Fruit fly (Drosophila melanogaster) whole organism, prepupa: ENCODE measurements around the gene beg.

Experiments
- Blimp-1 ChIP-seq: fragments of 200-800 bp; sonication (Bioruptor generic); optimal IDR thresholded peaks from 3 replicates; lab custom pipeline; 2017; ENCODE audit warnings: missing biosample characterization, missing genetic modification characterization, mild to moderate bottlenecking, moderate library complexity, missing genetic modification reagents
- CG10669 ChIP-seq: fragments of 200-800 bp; sonication (Bioruptor generic); optimal IDR thresholded peaks from 3 replicates; lab custom pipeline; 2018; ENCODE audit warnings: missing biosample characterization, mild to moderate bottlenecking, missing genetic modification characterization, moderate library complexity
- CG11762 ChIP-seq: fragments of 200-800 bp; sonication (Bioruptor generic); optimal IDR thresholded peaks from 3 replicates; lab custom pipeline; 2016; ENCODE audit warnings: missing biosample characterization, missing genetic modification characterization; ENCODE audit not compliant: insufficient read depth
- CG11902 ChIP-seq: fragments of 200-800 bp; sonication (Bioruptor generic); optimal IDR thresholded peaks from 3 replicates; lab custom pipeline; 2016; ENCODE audit warnings: missing biosample characterization, missing genetic modification characterization
- CG15336 ChIP-seq: fragments of 200-800 bp; sonication (Bioruptor generic); IDR thresholded peaks from 2 replicates; pipeline ENCODE4 v1.3.6; 2022; ENCODE audit warnings: missing biosample characterization, missing genetic modification characterization
- CG3032 ChIP-seq: fragments of 200-800 bp; optimal IDR thresholded peaks from 2 replicates; lab custom pipeline; 2019; ENCODE audit warnings: missing biosample characterization, mild to moderate bottlenecking, missing genetic modification characterization, moderate library complexity
- CG31627 ChIP-seq: fragments of 200-800 bp; sonication (Bioruptor generic); optimal IDR thresholded peaks from 3 replicates; lab custom pipeline; 2016; ENCODE audit warnings: missing biosample characterization, missing genetic modification characterization
- CG32006 ChIP-seq: fragments of 200-800 bp; sonication (Bioruptor generic); optimal IDR thresholded peaks from 3 replicates; lab custom pipeline; 2017; ENCODE audit warnings: missing biosample characterization, mild to moderate bottlenecking, missing genetic modification characterization
- CG34406 ChIP-seq: fragments of 200-800 bp; sonication (Bioruptor generic); optimal IDR thresholded peaks from 3 replicates; lab custom pipeline; 2016; ENCODE audit warnings: missing biosample characterization, missing genetic modification characterization
- CG4318 ChIP-seq: fragments of 200-800 bp; sonication (Bioruptor generic); optimal IDR thresholded peaks from 3 replicates; lab custom pipeline; 2017; ENCODE audit warnings: missing biosample characterization, mild to moderate bottlenecking, missing genetic modification characterization
- CG6163 ChIP-seq: fragments of 200-800 bp; sonication (Bioruptor generic); IDR thresholded peaks from 3 replicates; pipeline ENCODE4 v1.3.6; 2022; ENCODE audit warnings: missing biosample characterization, missing genetic modification characterization
- CG6276 ChIP-seq: fragments of 200-800 bp; sonication (Bioruptor generic); optimal IDR thresholded peaks from 2 replicates; lab custom pipeline; 2017; ENCODE audit warnings: missing biosample characterization, mild to moderate bottlenecking, missing genetic modification characterization
- CG6854 ChIP-seq: fragments of 200-800 bp; sonication (Bioruptor generic); optimal IDR thresholded peaks from 2 replicates; lab custom pipeline; 2017; ENCODE audit warnings: missing biosample characterization, mild to moderate bottlenecking, missing genetic modification characterization
- CG8632 ChIP-seq: fragments of 200-800 bp; sonication (Bioruptor generic); optimal IDR thresholded peaks from 3 replicates; lab custom pipeline; 2016; ENCODE audit warnings: missing biosample characterization, missing genetic modification characterization
- CG9139 ChIP-seq: fragments of 200-800 bp; sonication (Bioruptor generic); optimal IDR thresholded peaks from 3 replicates; lab custom pipeline; 2017; ENCODE audit warnings: missing biosample characterization, mild to moderate bottlenecking, missing genetic modification characterization
- Ets96B ChIP-seq: fragments of 200-800 bp; optimal IDR thresholded peaks from 2 replicates; lab custom pipeline; 2019; ENCODE audit warnings: missing biosample characterization, mild to moderate bottlenecking, missing genetic modification characterization, moderate library complexity
- Gug ChIP-seq: fragments of 200-800 bp; sonication (Bioruptor generic); IDR thresholded peaks from 2 replicates; pipeline ENCODE4 v1.3.6; 2022; ENCODE audit warnings: missing biosample characterization, missing genetic modification characterization
- Hr38 ChIP-seq: sonication (Bioruptor generic); optimal IDR thresholded peaks from 2 replicates; lab custom pipeline; 2016; ENCODE audit warnings: missing biosample characterization, missing genetic modification characterization
- Hr39 ChIP-seq: fragments of 200-800 bp; sonication (Bioruptor generic); optimal IDR thresholded peaks from 2 replicates; lab custom pipeline; 2016; ENCODE audit warnings: missing biosample characterization, missing genetic modification characterization
- Lpt ChIP-seq: fragments of 200-800 bp; sonication (Bioruptor generic); optimal IDR thresholded peaks from 3 replicates; lab custom pipeline; 2016; ENCODE audit warnings: missing biosample characterization, missing genetic modification characterization
- Met ChIP-seq: fragments of 200-800 bp; sonication (Bioruptor generic); optimal IDR thresholded peaks from 3 replicates; lab custom pipeline; 2016; ENCODE audit warnings: missing biosample characterization, missing genetic modification characterization
- Smox ChIP-seq: fragments of 200-800 bp; sonication (Bioruptor generic); optimal IDR thresholded peaks from 3 replicates; lab custom pipeline; 2016; ENCODE audit warnings: missing biosample characterization, missing genetic modification characterization
- Sox15 ChIP-seq: fragments of 200-800 bp; sonication (Bioruptor generic); optimal IDR thresholded peaks from 3 replicates; lab custom pipeline; 2016; ENCODE audit warnings: missing biosample characterization, missing genetic modification characterization
- acj6 ChIP-seq: fragments of 200-800 bp; sonication (Bioruptor generic); optimal IDR thresholded peaks from 3 replicates; lab custom pipeline; 2016; ENCODE audit warnings: missing biosample characterization, missing genetic modification characterization
- cyc ChIP-seq: fragments of 200-800 bp; sonication (Bioruptor generic); optimal IDR thresholded peaks from 3 replicates; lab custom pipeline; 2016; ENCODE audit warnings: missing biosample characterization, missing genetic modification characterization
- dac ChIP-seq: fragments of 200-800 bp; sonication (Bioruptor generic); optimal IDR thresholded peaks from 2 replicates; lab custom pipeline; 2017; ENCODE audit warnings: missing biosample characterization, mild to moderate bottlenecking, missing genetic modification characterization
- esn ChIP-seq: fragments of 200-800 bp; sonication (Bioruptor generic); optimal IDR thresholded peaks from 2 replicates; lab custom pipeline; 2016; ENCODE audit warnings: missing biosample characterization, mild to moderate bottlenecking, missing genetic modification characterization, moderate library complexity
- fd59A ChIP-seq: fragments of 200-800 bp; sonication (Bioruptor generic); optimal IDR thresholded peaks from 2 replicates; lab custom pipeline; 2017; ENCODE audit warnings: missing biosample characterization, mild to moderate bottlenecking, missing genetic modification characterization, missing genetic modification reagents
- fd85E ChIP-seq: fragments of 200-800 bp; sonication (Bioruptor generic); optimal IDR thresholded peaks from 3 replicates; lab custom pipeline; 2016; ENCODE audit warnings: missing biosample characterization, missing genetic modification characterization
- lz ChIP-seq: fragments of 200-800 bp; sonication (Bioruptor generic); optimal IDR thresholded peaks from 3 replicates; lab custom pipeline; 2016; ENCODE audit warnings: missing biosample characterization, missing genetic modification characterization
- net ChIP-seq: fragments of 200-800 bp; sonication (Bioruptor generic); optimal IDR thresholded peaks from 3 replicates; lab custom pipeline; 2016; ENCODE audit warnings: missing biosample characterization, missing genetic modification characterization
- spab ChIP-seq: fragments of 200-800 bp; sonication (Bioruptor generic); optimal IDR thresholded peaks from 2 replicates; lab custom pipeline; 2017; ENCODE audit warnings: missing biosample characterization, mild to moderate bottlenecking, missing genetic modification characterization, missing genetic modification reagents
- ss ChIP-seq, 2 experiments: fragments of 200-800 bp; sonication (Bioruptor generic); optimal IDR thresholded peaks; 2 replicates in 1 of 2; 3 replicates in 1 of 2; lab custom pipeline; 2017 to 2018; ENCODE audit warnings: mild to moderate bottlenecking in 2 of 2, missing biosample characterization in 2 of 2, missing genetic modification characterization in 2 of 2, moderate library complexity in 1 of 2
- svp ChIP-seq: fragments of 200-800 bp; sonication (Bioruptor generic); peaks from one replicate; lab custom pipeline; 2016; ENCODE audit warnings: missing biosample characterization, missing genetic modification characterization

The beg gene

DNA sequence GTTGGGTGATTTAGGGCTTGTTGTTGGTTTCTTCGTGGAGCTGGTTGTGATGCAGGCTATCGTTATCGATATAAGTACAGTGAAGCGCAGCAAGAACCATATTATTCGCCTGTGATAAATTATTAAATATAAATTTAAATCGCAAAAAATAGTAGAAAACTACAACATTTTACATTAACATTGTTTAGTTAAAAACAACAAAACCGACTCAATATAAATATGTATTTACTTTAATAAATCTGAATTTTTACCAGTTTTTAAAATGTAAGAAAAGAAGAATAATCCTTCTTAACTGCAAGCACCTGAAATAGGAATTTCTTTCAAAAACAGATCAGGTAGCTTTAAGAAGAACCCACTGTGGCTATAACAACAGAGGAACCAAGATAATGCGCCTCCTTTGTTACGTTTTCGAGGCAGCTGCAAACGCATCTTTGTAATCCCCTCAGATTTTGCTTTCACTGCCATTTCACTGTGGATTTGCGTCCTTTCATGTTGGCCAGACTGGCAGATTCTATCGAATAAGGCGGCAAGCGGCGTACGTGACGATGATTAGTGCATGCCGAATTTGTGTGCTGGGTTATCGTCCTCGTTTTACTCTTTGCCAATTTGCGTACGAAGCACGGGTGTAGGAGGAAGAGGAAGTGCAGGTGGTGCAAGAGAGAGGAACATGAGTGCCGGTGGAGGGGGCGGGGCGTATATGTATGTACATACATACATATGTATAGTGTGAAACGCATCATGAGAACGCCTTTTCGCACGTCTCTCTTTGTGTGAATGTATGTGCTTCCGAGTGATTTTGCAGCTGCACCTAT lies 24.8 kb upstream of the beg start (continued):
- no peak for TF ChIP-seq dac (GFP tag; lab: Kevin White, UChicago)
- peak; percentile 21 for TF ChIP-seq CG11762 (GFP tag; lab: Kevin White, UChicago)
- peak; percentile 13 for TF ChIP-seq CG4318 (GFP tag; lab: Kevin White, UChicago)
- TF ChIP-seq acj6 (GFP tag; lab: Kevin White, UChicago), result peak; percentile 38
- peak; percentile 55 for TF ChIP-seq lz (GFP tag; lab: Kevin White, UChicago)
- peak; percentile 41 for TF ChIP-seq Smox (GFP tag; lab: Kevin White, UChicago)
- no peak for TF ChIP-seq Blimp-1 (GFP tag; lab: Kevin White, UChicago)
- peak in 1 of 2 experiments; percentile 18 for TF ChIP-seq ss (GFP tag; optimal IDR thresholded peaks at IDR 0.05; lab: Kevin White, UChicago)
- TF ChIP-seq Lpt (GFP tag; lab: Kevin White, UChicago), result no peak
- peak; percentile 36 for TF ChIP-seq Met (GFP tag; lab: Kevin White, UChicago)
- TF ChIP-seq Hr39 (GFP tag; lab: Kevin White, UChicago), result peak; percentile 40
- peak; percentile 29; the same call in 2 of the 3 replicates for TF ChIP-seq CG6163 (GFP tag; lab: Robert Waterston, UW)
- TF ChIP-seq spab (GFP tag; lab: Kevin White, UChicago), result peak; percentile 7
- peak; percentile 42 for TF ChIP-seq CG8632 (GFP tag; lab: Kevin White, UChicago)
- peak; percentile 35 for TF ChIP-seq CG3032 (tag; lab: Kevin White, UChicago)
- peak; percentile 17 for TF ChIP-seq fd85E (GFP tag; lab: Kevin White, UChicago)
- TF ChIP-seq CG32006, result peak; percentile 68
- TF ChIP-seq CG31627 (GFP tag; lab: Kevin White, UChicago), result peak; percentile 9
- no peak for TF ChIP-seq CG11902 (GFP tag; lab: Kevin White, UChicago)
- TF ChIP-seq CG10669, result no peak

dm6 chr3L:17011351-17012016 lies 24.0 kb upstream of the beg start:
- TF ChIP-seq svp (GFP tag; lab: Kevin White, UChicago), result peak; percentile 93
- TF ChIP-seq Hr39 (GFP tag; lab: Kevin White, UChicago), result no peak
- no peak for TF ChIP-seq CG9139
- TF ChIP-seq CG10669, result no peak
- TF ChIP-seq CG4318 (GFP tag; lab: Kevin White, UChicago), result no peak
- TF ChIP-seq fd59A, result no peak
- no peak for TF ChIP-seq CG31627 (GFP tag; lab: Kevin White, UChicago)
- TF ChIP-seq CG6854 (GFP tag; lab: Kevin White, UChicago), result no peak
- no peak for TF ChIP-seq Smox (GFP tag; lab: Kevin White, UChicago)
- no peak for TF ChIP-seq Ets96B (tag; lab: Kevin White, UChicago)
- no peak for TF ChIP-seq Hr38 (GFP tag; lab: Kevin White, UChicago)
- TF ChIP-seq esn (GFP tag; lab: Kevin White, UChicago), result no peak
- TF ChIP-seq Gug (GFP tag; lab: Robert Waterston, UW), result no peak
- TF ChIP-seq cyc, result no peak
- no peak for TF ChIP-seq Sox15 (GFP tag; lab: Kevin White, UChicago)
- no peak for TF ChIP-seq CG15336 (GFP tag; lab: Robert Waterston, UW)
- peak; percentile 16 for TF ChIP-seq Lpt (GFP tag; lab: Kevin White, UChicago)
- no peak for TF ChIP-seq net (GFP tag; lab: Kevin White, UChicago)
- peak; percentile 98 for TF ChIP-seq Blimp-1 (GFP tag; lab: Kevin White, UChicago)
- TF ChIP-seq CG32006, result no peak
- no peak; the same call in 2 of the 3 replicates for TF ChIP-seq CG6163 (GFP tag; lab: Robert Waterston, UW)
- TF ChIP-seq CG6276, result peak; percentile 11
- no peak for TF ChIP-seq CG34406 (GFP tag; lab: Kevin White, UChicago)
- TF ChIP-seq lz (GFP tag; lab: Kevin White, UChicago), result no peak
